Worm (Caenorhabditis elegans): Measurements from ENCODE around the gene ceh-87.
"Not testable (repeated sequence)": the region's sequence is repeated elsewhere in the genome, so short reads cannot be mapped to it uniquely, and the experiment has no call there.

DNA sequence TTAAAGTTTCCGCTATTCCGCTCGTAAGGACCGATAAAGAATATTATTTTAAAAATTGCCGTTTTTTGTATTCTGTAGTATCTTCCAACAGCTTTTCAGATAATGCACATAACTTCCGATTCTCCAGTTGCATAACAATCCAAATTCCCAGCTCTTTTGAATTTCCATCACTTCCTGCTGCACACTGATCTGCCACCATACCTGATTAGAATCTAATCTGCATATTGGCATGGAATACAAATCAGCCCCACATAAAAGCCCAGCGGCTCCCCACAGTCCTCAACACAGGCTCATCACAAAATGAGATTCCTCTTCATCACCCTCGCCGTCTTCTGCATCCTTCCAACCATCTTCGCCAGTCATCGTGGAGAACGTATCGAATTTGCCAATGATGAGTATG, 4.5 kb upstream of the ceh-87 start, which contains the start of gene nspf-2:
- TF ChIP-seq ama-1 (optimal IDR thresholded peaks at IDR 0.05); F13C5.2 (tag; optimal IDR thresholded peaks at IDR 0.05); ets-7 (tag; optimal IDR thresholded peaks at IDR 0.05); sea-1 (GFP tag; conservative IDR thresholded peaks at IDR 0.05); pes-1 (GFP tag; IDR thresholded peaks at IDR 0.05); tbx-11 (GFP tag; IDR thresholded peaks at IDR 0.05); B0310.2 (tag; optimal IDR thresholded peaks at IDR 0.05); ceh-13 (GFP tag; optimal IDR thresholded peaks at IDR 0.05); flt-1 (GFP tag; IDR thresholded peaks at IDR 0.05); tbx-37 (GFP tag; conservative IDR thresholded peaks at IDR 0.05); scrt-1 (GFP tag; IDR thresholded peaks at IDR 0.05): not testable (repeated sequence)
